Fruit fly (Drosophila melanogaster) whole organism, embryonic: Measurements from ENCODE around the gene CG43248.

Source experiments
- CG1024 ChIP-seq: fragments of 200-800 bp; sonication (Bioruptor generic); IDR thresholded peaks from 2 replicates; pipeline ENCODE4 v1.3.6; 2022; ENCODE audit warnings: missing biosample characterization, missing genetic modification characterization
- CG10321 ChIP-seq: fragments of 200-800 bp; sonication (Bioruptor generic); IDR thresholded peaks from 2 replicates; pipeline ENCODE4 v1.3.6; 2022; ENCODE audit warnings: missing biosample characterization, missing genetic modification characterization
- CG10979 ChIP-seq: fragments of 200-800 bp; sonication (Bioruptor generic); optimal IDR thresholded peaks from 2 replicates; lab custom pipeline; 2018; ENCODE audit warnings: missing biosample characterization, mild to moderate bottlenecking, missing genetic modification characterization, moderate library complexity
- CG11247 ChIP-seq: fragments of 200-800 bp; sonication (Bioruptor generic); IDR thresholded peaks from 2 replicates; pipeline ENCODE4 v1.3.6; 2022; ENCODE audit warnings: missing biosample characterization, missing genetic modification characterization
- CG12299 ChIP-seq: fragments of 200-800 bp; sonication (Bioruptor generic); optimal IDR thresholded peaks from 2 replicates; lab custom pipeline; 2018; ENCODE audit warnings: missing biosample characterization, mild to moderate bottlenecking, missing genetic modification characterization
- CG1602 ChIP-seq: fragments of 200-800 bp; sonication (Bioruptor generic); optimal IDR thresholded peaks from 3 replicates; lab custom pipeline; 2016; ENCODE audit warnings: missing biosample characterization, missing genetic modification characterization
- CG17802 ChIP-seq: fragments of 200-800 bp; sonication (Bioruptor generic); optimal IDR thresholded peaks from 2 replicates; lab custom pipeline; 2018; ENCODE audit warnings: missing biosample characterization, mild to moderate bottlenecking, missing genetic modification characterization, moderate library complexity
- CG1792 ChIP-seq: fragments of 200-800 bp; sonication (Bioruptor generic); optimal IDR thresholded peaks from 2 replicates; lab custom pipeline; 2016; ENCODE audit warnings: missing biosample characterization, missing genetic modification characterization
- CG2202 ChIP-seq: fragments of 200-800 bp; sonication (Bioruptor generic); optimal IDR thresholded peaks from 2 replicates; lab custom pipeline; 2018; ENCODE audit warnings: missing biosample characterization, mild to moderate bottlenecking, missing genetic modification characterization
- CG2889 ChIP-seq: fragments of 200-800 bp; sonication (Bioruptor generic); IDR thresholded peaks from 3 replicates; pipeline ENCODE4 v1.3.6; 2022; ENCODE audit warnings: missing biosample characterization, missing genetic modification characterization
- CG30403 ChIP-seq: fragments of 200-800 bp; sonication (Bioruptor generic); optimal IDR thresholded peaks from 3 replicates; lab custom pipeline; 2016; ENCODE audit warnings: missing biosample characterization, missing genetic modification characterization
- CG34224 ChIP-seq: fragments of 200-800 bp; sonication (Bioruptor generic); IDR thresholded peaks from 3 replicates; pipeline ENCODE4 v1.3.6; 2022; ENCODE audit warnings: missing biosample characterization, missing genetic modification characterization; ENCODE audit not compliant: partially characterized antibody
- CG42726 ChIP-seq: fragments of 200-800 bp; sonication (Bioruptor generic); IDR thresholded peaks from 2 replicates; pipeline ENCODE4 v1.3.6; 2022; ENCODE audit warnings: missing biosample characterization, missing genetic modification characterization; ENCODE audit not compliant: partially characterized antibody
- CG4360 ChIP-seq: fragments of 200-800 bp; sonication (Bioruptor generic); IDR thresholded peaks from 2 replicates; pipeline ENCODE4 v1.3.6; 2022; ENCODE audit warnings: missing biosample characterization, missing genetic modification characterization
- CG4707 ChIP-seq: fragments of 200-800 bp; sonication (Bioruptor generic); optimal IDR thresholded peaks from 2 replicates; lab custom pipeline; 2018; ENCODE audit warnings: missing biosample characterization, mild to moderate bottlenecking, missing genetic modification characterization, moderate library complexity
- CG4730 ChIP-seq: fragments of 200-800 bp; sonication (Bioruptor generic); IDR thresholded peaks from 2 replicates; pipeline ENCODE4 v1.3.6; 2022; ENCODE audit warnings: missing biosample characterization, missing genetic modification characterization
- CG7372 ChIP-seq: fragments of 200-800 bp; sonication (Bioruptor generic); IDR thresholded peaks from 2 replicates; pipeline ENCODE4 v1.3.6; 2022; ENCODE audit warnings: missing biosample characterization, missing genetic modification characterization
- CG9727 ChIP-seq: fragments of 200-800 bp; sonication (Bioruptor generic); optimal IDR thresholded peaks from 3 replicates; lab custom pipeline; 2017; ENCODE audit warnings: missing biosample characterization, mild to moderate bottlenecking, missing genetic modification characterization
- CG9817 ChIP-seq: fragments of 200-800 bp; sonication (Bioruptor generic); optimal IDR thresholded peaks from 2 replicates; lab custom pipeline; 2018; ENCODE audit warnings: missing biosample characterization, mild to moderate bottlenecking, missing genetic modification characterization, moderate library complexity
- CoRest ChIP-seq: fragments of 200-800 bp; sonication (Bioruptor generic); optimal IDR thresholded peaks from 3 replicates; lab custom pipeline; 2018; ENCODE audit warnings: missing biosample characterization, mild to moderate bottlenecking, missing genetic modification characterization, moderate library complexity
- Dad ChIP-seq: fragments of 200-800 bp; sonication (Bioruptor generic); optimal IDR thresholded peaks from 3 replicates; lab custom pipeline; 2016; ENCODE audit warnings: missing biosample characterization, missing genetic modification characterization
- Elba2 ChIP-seq: fragments of 200-800 bp; sonication (Bioruptor generic); optimal IDR thresholded peaks from 3 replicates; lab custom pipeline; 2016; ENCODE audit warnings: missing biosample characterization, missing genetic modification characterization
- Fer2 ChIP-seq: fragments of 200-800 bp; sonication (Bioruptor generic); optimal IDR thresholded peaks from 2 replicates; lab custom pipeline; 2018; ENCODE audit warnings: missing biosample characterization, mild to moderate bottlenecking, missing genetic modification characterization, moderate library complexity
- H15 ChIP-seq: fragments of 200-800 bp; sonication (Bioruptor generic); IDR thresholded peaks from 3 replicates; pipeline ENCODE4 v1.3.6; 2022; ENCODE audit warnings: missing biosample characterization, missing genetic modification characterization
- HmgZ ChIP-seq: fragments of 200-800 bp; sonication (Bioruptor generic); optimal IDR thresholded peaks from 2 replicates; lab custom pipeline; 2018; ENCODE audit warnings: missing biosample characterization, mild to moderate bottlenecking, missing genetic modification characterization
- Hr51 ChIP-seq, 2 experiments: fragments of 200-800 bp; sonication (Bioruptor generic); optimal IDR thresholded peaks; 2 replicates in 1 of 2; 3 replicates in 1 of 2; lab custom pipeline; 2016 to 2018; ENCODE audit warnings: missing biosample characterization in 2 of 2, missing genetic modification characterization in 2 of 2, mild to moderate bottlenecking in 1 of 2, moderate library complexity in 1 of 2
- Lhr ChIP-seq: fragments of 200-800 bp; sonication (Bioruptor generic); optimal IDR thresholded peaks from 3 replicates; lab custom pipeline; 2017; ENCODE audit warnings: mild to moderate bottlenecking, missing biosample characterization, missing genetic modification reagents, missing genetic modification characterization
- Lim3 ChIP-seq: fragments of 200-800 bp; sonication (Bioruptor generic); IDR thresholded peaks from 2 replicates; pipeline ENCODE4 v1.3.6; 2022; ENCODE audit warnings: missing biosample characterization, missing genetic modification characterization
- Med ChIP-seq: fragments of 200-800 bp; sonication (Bioruptor generic); peaks from one replicate; lab custom pipeline; 2016; ENCODE audit warnings: missing biosample characterization, missing genetic modification characterization, mild to moderate bottlenecking, inconsistent platforms, moderate library complexity
- Meics ChIP-seq: fragments of 200-800 bp; sonication (Bioruptor generic); optimal IDR thresholded peaks from 2 replicates; lab custom pipeline; 2017; ENCODE audit warnings: missing biosample characterization, mild to moderate bottlenecking, missing genetic modification characterization
- NC2β ChIP-seq: fragments of 200-800 bp; sonication (Bioruptor generic); optimal IDR thresholded peaks from 2 replicates; lab custom pipeline; 2016; ENCODE audit warnings: missing biosample characterization, missing genetic modification characterization
- Neu2 ChIP-seq: fragments of 200-800 bp; sonication (Bioruptor generic); optimal IDR thresholded peaks from 3 replicates; lab custom pipeline; 2016; ENCODE audit warnings: missing biosample characterization, missing genetic modification characterization, borderline replicate concordance
- Nf-YA ChIP-seq: fragments of 200-800 bp; sonication (Bioruptor generic); IDR thresholded peaks from 2 replicates; pipeline ENCODE4 v1.3.6; 2022; ENCODE audit warnings: missing biosample characterization, missing genetic modification characterization
- Poxn ChIP-seq: fragments of 200-800 bp; sonication (Bioruptor generic); IDR thresholded peaks from 2 replicates; pipeline ENCODE4 v1.3.6; 2022; ENCODE audit warnings: missing biosample characterization, missing genetic modification characterization
- Rfx ChIP-seq: fragments of 200-800 bp; sonication (Bioruptor generic); IDR thresholded peaks from 2 replicates; pipeline ENCODE4 v1.3.6; 2022; ENCODE audit warnings: missing biosample characterization, missing genetic modification characterization
- Trl ChIP-seq, 3 experiments: fragments of >200 bp in 2 of 3; fragments of 200-800 bp in 1 of 3; sonication (Bioruptor generic) in 1 of 3; optimal IDR thresholded peaks; 2 replicates in 1 of 3; 3 replicates in 2 of 3; lab custom pipeline; 2016 to 2017; ENCODE audit warnings: missing biosample characterization in 1 of 3, missing genetic modification characterization in 1 of 3
- cad ChIP-seq: fragments of >200 bp; optimal IDR thresholded peaks from 2 replicates; lab custom pipeline; 2017; ENCODE audit warnings: missing biosample characterization, missing genetic modification characterization
- chif ChIP-seq, 2 experiments: fragments of 200-800 bp; sonication (Bioruptor generic); optimal IDR thresholded peaks; 3 replicates each; lab custom pipeline; 2016; ENCODE audit warnings: missing biosample characterization in 2 of 2, missing genetic modification characterization in 2 of 2
- gro ChIP-seq: fragments of 200-800 bp; sonication (Bioruptor generic); optimal IDR thresholded peaks from 2 replicates; lab custom pipeline; 2016; ENCODE audit warnings: missing biosample characterization, missing genetic modification characterization
- h ChIP-seq: fragments of >200 bp; optimal IDR thresholded peaks from 2 replicates; lab custom pipeline; 2017
- lab ChIP-seq: fragments of 200-800 bp; sonication (Bioruptor generic); optimal IDR thresholded peaks from 3 replicates; lab custom pipeline; 2017; ENCODE audit warnings: missing biosample characterization, missing genetic modification characterization, mild to moderate bottlenecking, moderate library complexity, missing genetic modification reagents
- mirr ChIP-seq: fragments of 200-800 bp; sonication (Bioruptor generic); optimal IDR thresholded peaks from 3 replicates; lab custom pipeline; 2018; ENCODE audit warnings: missing biosample characterization, mild to moderate bottlenecking, missing genetic modification characterization
- phol ChIP-seq: fragments of 200-800 bp; sonication (Bioruptor generic); optimal IDR thresholded peaks from 3 replicates; lab custom pipeline; 2018; ENCODE audit warnings: missing biosample characterization, mild to moderate bottlenecking, missing genetic modification characterization, moderate library complexity
- prd ChIP-seq, 3 experiments: fragments of >200 bp in 2 of 3; fragments of 200-800 bp in 1 of 3; sonication (Bioruptor generic) in 1 of 3; optimal IDR thresholded peaks in 2 of 3; IDR thresholded peaks in 1 of 3; 2 replicates in 2 of 3; 3 replicates in 1 of 3; pipeline versions ENCODE4 v1.3.6 to Lab custom; 2017 to 2022; ENCODE audit warnings: missing biosample characterization in 1 of 3, missing genetic modification characterization in 1 of 3
- trh ChIP-seq: fragments of 200-800 bp; sonication (Bioruptor generic); optimal IDR thresholded peaks from 2 replicates; lab custom pipeline; 2016; ENCODE audit warnings: missing biosample characterization, missing genetic modification characterization
- vnd ChIP-seq: fragments of 200-800 bp; sonication (Bioruptor generic); IDR thresholded peaks from 3 replicates; pipeline ENCODE4 v1.3.6; 2022; ENCODE audit warnings: missing biosample characterization, missing genetic modification characterization; ENCODE audit not compliant: partially characterized antibody
- vvl ChIP-seq: fragments of 200-800 bp; sonication (Bioruptor generic); IDR thresholded peaks from 2 replicates; pipeline ENCODE4 v1.3.6; 2022; ENCODE audit warnings: missing biosample characterization, missing genetic modification characterization

CG43248 gene

DNA sequence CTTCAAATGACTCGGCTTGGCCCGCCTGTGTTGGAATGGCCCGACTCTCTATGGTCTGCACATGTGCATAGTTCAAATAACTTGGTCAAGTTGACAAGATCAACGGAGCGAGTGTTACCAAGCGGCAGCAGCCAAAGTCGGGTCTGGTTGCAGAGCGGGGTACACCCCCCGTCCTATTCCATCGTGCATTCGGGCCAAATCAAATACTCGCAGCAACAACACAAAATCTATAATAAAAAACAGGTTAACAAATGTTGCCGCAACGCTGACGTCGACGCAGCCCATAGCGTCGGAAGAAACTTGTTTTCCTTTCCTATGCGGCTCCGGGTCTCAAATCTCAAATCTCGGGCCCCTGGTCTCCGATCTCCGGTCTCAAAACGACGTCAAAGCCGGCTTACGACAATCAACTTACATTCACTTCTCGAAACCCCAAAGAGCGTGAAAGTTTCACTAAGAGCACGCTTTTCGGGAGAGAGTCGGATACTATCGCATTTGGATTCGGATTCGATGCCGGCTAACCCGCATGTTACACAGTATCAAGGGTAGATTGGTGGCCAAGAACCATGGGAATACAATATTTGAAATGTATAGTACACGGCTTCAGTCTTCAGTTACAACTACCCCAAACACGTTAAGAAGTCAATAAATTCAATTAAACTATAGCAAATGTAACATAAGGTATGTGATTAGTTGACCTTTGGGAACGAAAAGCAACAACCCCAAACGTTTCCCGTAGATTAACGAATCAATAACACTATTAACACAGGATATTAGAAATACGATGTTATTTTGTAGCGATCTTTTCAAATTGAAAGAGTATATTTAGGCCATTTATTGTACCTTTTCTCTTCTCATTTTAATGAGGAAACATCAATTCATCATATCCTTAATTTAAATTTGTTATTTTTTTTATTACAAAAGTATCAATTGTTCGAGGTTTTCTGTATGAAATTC is 3.3 kb upstream of the CG43248 start (continued):
- TF ChIP-seq vvl: peak; percentile 11; the same call in 1 of the 2 replicates
- no peak for TF ChIP-seq CG2889
- TF ChIP-seq Fer2: no peak
- TF ChIP-seq Nf-YA (GFP tag; lab: Robert Waterston, UW): no peak
- no peak for TF ChIP-seq Elba2 (GFP tag; lab: Kevin White, UChicago)
- no peak for TF ChIP-seq Neu2 (GFP tag; lab: Kevin White, UChicago)
- TF ChIP-seq CG17802 (tag; lab: Kevin White, UChicago): no peak
- no peak for TF ChIP-seq CG12299 (tag; lab: Kevin White, UChicago)
- TF ChIP-seq Poxn (GFP tag; lab: Robert Waterston, UW): no peak
- TF ChIP-seq CG42726 (GFP tag; lab: Robert Waterston, UW): no peak
- peak in 1 of 2 experiments; percentile 68 for TF ChIP-seq Trl (optimal IDR thresholded peaks at IDR 0.05; lab: Kevin White, UChicago)
- no peak for TF ChIP-seq Trl (GFP tag; optimal IDR thresholded peaks at IDR 0.05; lab: Kevin White, UChicago)
- no peak for TF ChIP-seq HmgZ
- peak; percentile 18 for TF ChIP-seq Dad (GFP tag; lab: Kevin White, UChicago)
- TF ChIP-seq CG10321 (GFP tag; lab: Robert Waterston, UW): no peak
- TF ChIP-seq CG4730 (GFP tag; lab: Robert Waterston, UW): no peak
- peak; percentile 89 for TF ChIP-seq Med
- no peak; the same call in 1 of the 2 replicates for TF ChIP-seq Rfx (GFP tag; lab: Robert Waterston, UW)
- peak; percentile 43 to 64 for TF ChIP-seq chif (GFP tag; optimal IDR thresholded peaks at IDR 0.05; lab: Kevin White, UChicago)
- no peak for TF ChIP-seq cad (GFP tag; lab: Kevin White, UChicago)
- TF ChIP-seq CG34224 (GFP tag; lab: Robert Waterston, UW): peak; percentile 31; the same call in 1 of the 3 replicates
- TF ChIP-seq CG9817 (tag; lab: Kevin White, UChicago): peak; percentile 57
- TF ChIP-seq phol (tag; lab: Kevin White, UChicago): peak; percentile 66
- TF ChIP-seq CG1024 (GFP tag; lab: Robert Waterston, UW): no peak
- TF ChIP-seq lab (GFP tag; lab: Kevin White, UChicago): peak; percentile 20
- TF ChIP-seq mirr: no peak
- TF ChIP-seq Lim3 (GFP tag; lab: Robert Waterston, UW): no peak
- TF ChIP-seq CG4360 (GFP tag; lab: Robert Waterston, UW): peak; percentile 50; the same call in 1 of the 2 replicates
- peak; percentile 44; the same call in 1 of the 2 replicates for TF ChIP-seq CG7372 (GFP tag; lab: Robert Waterston, UW)
- peak; percentile 26 for TF ChIP-seq Lhr (GFP tag; lab: Kevin White, UChicago)
- TF ChIP-seq gro (GFP tag; lab: Kevin White, UChicago): peak; percentile 48
- no peak for TF ChIP-seq CG4707
- no peak for TF ChIP-seq prd (optimal IDR thresholded peaks at IDR 0.05; lab: Kevin White, UChicago)
- peak; percentile 58 for TF ChIP-seq prd (GFP tag; IDR thresholded peaks at IDR 0.05; lab: Robert Waterston, UW)
- TF ChIP-seq Hr51 (GFP tag; optimal IDR thresholded peaks at IDR 0.05; lab: Kevin White, UChicago): peak in 1 of 2 experiments; percentile 77
- no peak for TF ChIP-seq vnd (GFP tag; lab: Robert Waterston, UW)
- TF ChIP-seq NC2β (GFP tag; lab: Kevin White, UChicago): peak; percentile 31
- TF ChIP-seq CG1792 (GFP tag; lab: Kevin White, UChicago): peak; percentile 13
- TF ChIP-seq CG9727 (GFP tag; lab: Kevin White, UChicago): peak; percentile 80
- peak; percentile 28 for TF ChIP-seq CG2202 (tag; lab: Kevin White, UChicago)
- TF ChIP-seq CG10979 (tag; lab: Kevin White, UChicago): peak; percentile 62
- TF ChIP-seq H15 (GFP tag; lab: Robert Waterston, UW): no peak
- TF ChIP-seq CG11247 (GFP tag; lab: Robert Waterston, UW): no peak
- peak; percentile 87 for TF ChIP-seq CoRest (tag; lab: Kevin White, UChicago)
- TF ChIP-seq CG1602 (GFP tag; lab: Kevin White, UChicago): peak; percentile 72
- TF ChIP-seq Meics (GFP tag; lab: Kevin White, UChicago): peak; percentile 67
- peak; percentile 87 for TF ChIP-seq CG30403
- no peak for TF ChIP-seq h (lab: Kevin White, UChicago)
- no peak for TF ChIP-seq trh (GFP tag; lab: Kevin White, UChicago)
